Worm (Caenorhabditis elegans): ENCODE results near the gene atf-7.

ce11 chrIII:4524071-4524470 lies 25.2 kb upstream of the atf-7 start:
- TF ChIP-seq mdl-1 (tag; optimal IDR thresholded peaks at IDR 0.05) (no peak), nhr-237 (tag; optimal IDR thresholded peaks at IDR 0.05) (no peak), ces-1 (GFP tag; optimal IDR thresholded peaks at IDR 0.05) (no peak), aly-2 (tag; optimal IDR thresholded peaks at IDR 0.05) (no peak), zip-4 (GFP tag; optimal IDR thresholded peaks at IDR 0.05) (no peak), nhr-28 (tag; optimal IDR thresholded peaks at IDR 0.05) (no peak)

Measured in whole organism, L1 larva.